Fruit fly (Drosophila melanogaster) whole organism, prepupa: Measurements from ENCODE around the gene CG8641.

ENCODE experiments used
- CG10631 ChIP-seq: fragments of 200-800 bp; sonication (Bioruptor generic); optimal IDR thresholded peaks from 2 replicates; lab custom pipeline; 2016; ENCODE audit warnings: missing biosample characterization, missing genetic modification characterization
- CG10669 ChIP-seq: fragments of 200-800 bp; sonication (Bioruptor generic); optimal IDR thresholded peaks from 3 replicates; lab custom pipeline; 2018; ENCODE audit warnings: missing biosample characterization, mild to moderate bottlenecking, missing genetic modification characterization, moderate library complexity
- CG11294 ChIP-seq: fragments of 200-800 bp; sonication (Bioruptor generic); IDR thresholded peaks from 2 replicates; pipeline ENCODE4 v1.3.6; 2022; ENCODE audit warnings: missing biosample characterization, missing genetic modification characterization
- CG11762 ChIP-seq: fragments of 200-800 bp; sonication (Bioruptor generic); optimal IDR thresholded peaks from 3 replicates; lab custom pipeline; 2016; ENCODE audit warnings: missing biosample characterization, missing genetic modification characterization; ENCODE audit not compliant: insufficient read depth
- CG11902 ChIP-seq: fragments of 200-800 bp; sonication (Bioruptor generic); optimal IDR thresholded peaks from 3 replicates; lab custom pipeline; 2016; ENCODE audit warnings: missing biosample characterization, missing genetic modification characterization
- CG15336 ChIP-seq: fragments of 200-800 bp; sonication (Bioruptor generic); IDR thresholded peaks from 2 replicates; pipeline ENCODE4 v1.3.6; 2022; ENCODE audit warnings: missing biosample characterization, missing genetic modification characterization
- CG16779 ChIP-seq: fragments of 200-800 bp; sonication (Bioruptor generic); optimal IDR thresholded peaks from 3 replicates; lab custom pipeline; 2017; ENCODE audit warnings: missing biosample characterization, mild to moderate bottlenecking, missing genetic modification characterization
- CG3032 ChIP-seq: fragments of 200-800 bp; optimal IDR thresholded peaks from 2 replicates; lab custom pipeline; 2019; ENCODE audit warnings: missing biosample characterization, mild to moderate bottlenecking, missing genetic modification characterization, moderate library complexity
- CG31627 ChIP-seq: fragments of 200-800 bp; sonication (Bioruptor generic); optimal IDR thresholded peaks from 3 replicates; lab custom pipeline; 2016; ENCODE audit warnings: missing biosample characterization, missing genetic modification characterization
- CG32006 ChIP-seq: fragments of 200-800 bp; sonication (Bioruptor generic); optimal IDR thresholded peaks from 3 replicates; lab custom pipeline; 2017; ENCODE audit warnings: missing biosample characterization, mild to moderate bottlenecking, missing genetic modification characterization
- CG34406 ChIP-seq: fragments of 200-800 bp; sonication (Bioruptor generic); optimal IDR thresholded peaks from 3 replicates; lab custom pipeline; 2016; ENCODE audit warnings: missing biosample characterization, missing genetic modification characterization
- CG3919 ChIP-seq: fragments of 200-800 bp; sonication (Bioruptor generic); optimal IDR thresholded peaks from 3 replicates; lab custom pipeline; 2016; ENCODE audit warnings: missing biosample characterization, missing genetic modification characterization
- CG4318 ChIP-seq: fragments of 200-800 bp; sonication (Bioruptor generic); optimal IDR thresholded peaks from 3 replicates; lab custom pipeline; 2017; ENCODE audit warnings: missing biosample characterization, mild to moderate bottlenecking, missing genetic modification characterization
- CG6163 ChIP-seq: fragments of 200-800 bp; sonication (Bioruptor generic); IDR thresholded peaks from 3 replicates; pipeline ENCODE4 v1.3.6; 2022; ENCODE audit warnings: missing biosample characterization, missing genetic modification characterization
- CG6276 ChIP-seq: fragments of 200-800 bp; sonication (Bioruptor generic); optimal IDR thresholded peaks from 2 replicates; lab custom pipeline; 2017; ENCODE audit warnings: missing biosample characterization, mild to moderate bottlenecking, missing genetic modification characterization
- CG6808 ChIP-seq: fragments of 200-800 bp; sonication (Bioruptor generic); optimal IDR thresholded peaks from 3 replicates; lab custom pipeline; 2017; ENCODE audit warnings: missing biosample characterization, missing genetic modification characterization, mild to moderate bottlenecking, moderate library complexity, missing genetic modification reagents
- CG6854 ChIP-seq: fragments of 200-800 bp; sonication (Bioruptor generic); optimal IDR thresholded peaks from 2 replicates; lab custom pipeline; 2017; ENCODE audit warnings: missing biosample characterization, mild to moderate bottlenecking, missing genetic modification characterization
- CG7368 ChIP-seq: fragments of 200-800 bp; sonication (Bioruptor generic); optimal IDR thresholded peaks from 3 replicates; lab custom pipeline; 2016; ENCODE audit warnings: missing biosample characterization, missing genetic modification characterization
- CG8119 ChIP-seq: fragments of 200-800 bp; sonication (Bioruptor generic); IDR thresholded peaks from 3 replicates; pipeline ENCODE4 v1.3.6; 2022; ENCODE audit warnings: missing biosample characterization, missing genetic modification characterization
- CG8319 ChIP-seq: fragments of 200-800 bp; sonication (Bioruptor generic); optimal IDR thresholded peaks from 3 replicates; lab custom pipeline; 2016; ENCODE audit warnings: missing biosample characterization, missing genetic modification characterization
- CG8632 ChIP-seq: fragments of 200-800 bp; sonication (Bioruptor generic); optimal IDR thresholded peaks from 3 replicates; lab custom pipeline; 2016; ENCODE audit warnings: missing biosample characterization, missing genetic modification characterization
- CG9139 ChIP-seq: fragments of 200-800 bp; sonication (Bioruptor generic); optimal IDR thresholded peaks from 3 replicates; lab custom pipeline; 2017; ENCODE audit warnings: missing biosample characterization, mild to moderate bottlenecking, missing genetic modification characterization
- Eip75B ChIP-seq: fragments of 200-800 bp; sonication (Bioruptor generic); optimal IDR thresholded peaks from 3 replicates; lab custom pipeline; 2016; ENCODE audit warnings: missing biosample characterization, missing genetic modification characterization
- Eip78C ChIP-seq: fragments of 200-800 bp; sonication (Bioruptor generic); peaks from one replicate; lab custom pipeline; 2016; ENCODE audit warnings: missing biosample characterization, missing genetic modification characterization
- Eip93F ChIP-seq: fragments of 200-800 bp; sonication (Bioruptor generic); optimal IDR thresholded peaks from 2 replicates; lab custom pipeline; 2016; ENCODE audit warnings: missing biosample characterization, mild to moderate bottlenecking, missing genetic modification characterization
- Ets21C ChIP-seq: fragments of 200-800 bp; sonication (Bioruptor generic); optimal IDR thresholded peaks from 3 replicates; lab custom pipeline; 2016; ENCODE audit warnings: missing biosample characterization, missing genetic modification characterization
- Ets96B ChIP-seq: fragments of 200-800 bp; optimal IDR thresholded peaks from 2 replicates; lab custom pipeline; 2019; ENCODE audit warnings: missing biosample characterization, mild to moderate bottlenecking, missing genetic modification characterization, moderate library complexity
- Gug ChIP-seq: fragments of 200-800 bp; sonication (Bioruptor generic); IDR thresholded peaks from 2 replicates; pipeline ENCODE4 v1.3.6; 2022; ENCODE audit warnings: missing biosample characterization, missing genetic modification characterization
- Hr38 ChIP-seq: sonication (Bioruptor generic); optimal IDR thresholded peaks from 2 replicates; lab custom pipeline; 2016; ENCODE audit warnings: missing biosample characterization, missing genetic modification characterization
- Hr39 ChIP-seq: fragments of 200-800 bp; sonication (Bioruptor generic); optimal IDR thresholded peaks from 2 replicates; lab custom pipeline; 2016; ENCODE audit warnings: missing biosample characterization, missing genetic modification characterization
- Hr4 ChIP-seq: fragments of 200-800 bp; sonication (Bioruptor generic); optimal IDR thresholded peaks from 3 replicates; lab custom pipeline; 2016; ENCODE audit warnings: missing biosample characterization, missing genetic modification characterization
- Lpt ChIP-seq: fragments of 200-800 bp; sonication (Bioruptor generic); optimal IDR thresholded peaks from 3 replicates; lab custom pipeline; 2016; ENCODE audit warnings: missing biosample characterization, missing genetic modification characterization
- Met ChIP-seq: fragments of 200-800 bp; sonication (Bioruptor generic); optimal IDR thresholded peaks from 3 replicates; lab custom pipeline; 2016; ENCODE audit warnings: missing biosample characterization, missing genetic modification characterization
- OdsH ChIP-seq: fragments of 200-800 bp; sonication (Bioruptor generic); optimal IDR thresholded peaks from 3 replicates; lab custom pipeline; 2016; ENCODE audit warnings: missing biosample characterization, missing genetic modification characterization
- Sox14 ChIP-seq: fragments of 200-800 bp; sonication (Bioruptor generic); optimal IDR thresholded peaks from 3 replicates; lab custom pipeline; 2016; ENCODE audit warnings: missing biosample characterization, missing genetic modification characterization
- Sox15 ChIP-seq: fragments of 200-800 bp; sonication (Bioruptor generic); optimal IDR thresholded peaks from 3 replicates; lab custom pipeline; 2016; ENCODE audit warnings: missing biosample characterization, missing genetic modification characterization
- achi ChIP-seq: fragments of 200-800 bp; sonication (Bioruptor generic); optimal IDR thresholded peaks from 3 replicates; lab custom pipeline; 2016; ENCODE audit warnings: missing biosample characterization, missing genetic modification characterization
- acj6 ChIP-seq: fragments of 200-800 bp; sonication (Bioruptor generic); optimal IDR thresholded peaks from 3 replicates; lab custom pipeline; 2016; ENCODE audit warnings: missing biosample characterization, missing genetic modification characterization
- dac ChIP-seq: fragments of 200-800 bp; sonication (Bioruptor generic); optimal IDR thresholded peaks from 2 replicates; lab custom pipeline; 2017; ENCODE audit warnings: missing biosample characterization, mild to moderate bottlenecking, missing genetic modification characterization
- dsx ChIP-seq: fragments of 200-800 bp; optimal IDR thresholded peaks from 3 replicates; lab custom pipeline; 2019; ENCODE audit warnings: missing biosample characterization, mild to moderate bottlenecking, missing genetic modification characterization, moderate library complexity; ENCODE audit not compliant: poor library complexity, severe bottlenecking
- eg ChIP-seq: fragments of 200-800 bp; sonication (Bioruptor generic); IDR thresholded peaks from 3 replicates; pipeline ENCODE4 v1.3.6; 2022; ENCODE audit warnings: missing biosample characterization, missing genetic modification characterization
- esn ChIP-seq: fragments of 200-800 bp; sonication (Bioruptor generic); optimal IDR thresholded peaks from 2 replicates; lab custom pipeline; 2016; ENCODE audit warnings: missing biosample characterization, mild to moderate bottlenecking, missing genetic modification characterization, moderate library complexity
- fd59A ChIP-seq: fragments of 200-800 bp; sonication (Bioruptor generic); optimal IDR thresholded peaks from 2 replicates; lab custom pipeline; 2017; ENCODE audit warnings: missing biosample characterization, mild to moderate bottlenecking, missing genetic modification characterization, missing genetic modification reagents
- fd85E ChIP-seq: fragments of 200-800 bp; sonication (Bioruptor generic); optimal IDR thresholded peaks from 3 replicates; lab custom pipeline; 2016; ENCODE audit warnings: missing biosample characterization, missing genetic modification characterization
- fkh ChIP-seq: fragments of 200-800 bp; sonication (Bioruptor generic); optimal IDR thresholded peaks from 3 replicates; lab custom pipeline; 2017; ENCODE audit warnings: missing biosample characterization, mild to moderate bottlenecking, missing genetic modification characterization, moderate library complexity
- lz ChIP-seq: fragments of 200-800 bp; sonication (Bioruptor generic); optimal IDR thresholded peaks from 3 replicates; lab custom pipeline; 2016; ENCODE audit warnings: missing biosample characterization, missing genetic modification characterization
- net ChIP-seq: fragments of 200-800 bp; sonication (Bioruptor generic); optimal IDR thresholded peaks from 3 replicates; lab custom pipeline; 2016; ENCODE audit warnings: missing biosample characterization, missing genetic modification characterization
- pdm3 ChIP-seq: fragments of 200-800 bp; sonication (Bioruptor generic); optimal IDR thresholded peaks from 3 replicates; lab custom pipeline; 2016; ENCODE audit warnings: missing biosample characterization, missing genetic modification characterization
- salr ChIP-seq, 2 experiments: fragments of 200-800 bp; sonication (Bioruptor generic); optimal IDR thresholded peaks; 3 replicates each; lab custom pipeline; 2016 to 2018; ENCODE audit warnings: missing biosample characterization in 2 of 2, missing genetic modification characterization in 2 of 2, mild to moderate bottlenecking in 1 of 2
- ss ChIP-seq, 2 experiments: fragments of 200-800 bp; sonication (Bioruptor generic); optimal IDR thresholded peaks; 2 replicates in 1 of 2; 3 replicates in 1 of 2; lab custom pipeline; 2017 to 2018; ENCODE audit warnings: mild to moderate bottlenecking in 2 of 2, missing biosample characterization in 2 of 2, missing genetic modification characterization in 2 of 2, moderate library complexity in 1 of 2
- svp ChIP-seq: fragments of 200-800 bp; sonication (Bioruptor generic); peaks from one replicate; lab custom pipeline; 2016; ENCODE audit warnings: missing biosample characterization, missing genetic modification characterization
- topi ChIP-seq: fragments of 200-800 bp; sonication (Bioruptor generic); optimal IDR thresholded peaks from 3 replicates; lab custom pipeline; 2016; ENCODE audit warnings: missing biosample characterization, missing genetic modification characterization
- vri ChIP-seq: fragments of 200-800 bp; sonication (Bioruptor generic); optimal IDR thresholded peaks from 3 replicates; lab custom pipeline; 2016; ENCODE audit warnings: missing biosample characterization, mild to moderate bottlenecking, missing genetic modification characterization

Gene CG8641

DNA sequence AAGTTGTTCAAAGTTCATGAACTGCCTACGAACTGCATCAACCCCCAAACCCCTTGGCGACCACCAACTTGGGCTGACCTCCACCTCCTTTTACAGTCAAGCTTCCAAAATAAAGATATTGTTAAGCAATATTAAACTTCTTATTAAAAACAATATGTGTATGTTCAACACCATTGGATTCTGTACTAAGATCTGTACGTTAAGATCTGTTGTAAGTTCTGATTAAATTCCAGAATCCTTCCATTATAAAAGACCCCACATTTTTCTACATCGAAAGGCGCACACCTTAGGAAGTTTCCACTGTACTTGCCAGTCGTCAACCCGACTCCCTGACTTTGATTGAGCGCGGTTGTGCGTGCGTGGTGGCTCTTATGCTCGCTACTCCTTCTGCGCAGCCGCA is 35.7 kb upstream of the CG8641 start:
- TF ChIP-seq Hr38 (GFP tag; lab: Kevin White, UChicago) (no peak), lz (GFP tag; lab: Kevin White, UChicago) (peak; percentile 50), topi (GFP tag; lab: Kevin White, UChicago) (peak; percentile 68), CG6854 (GFP tag; lab: Kevin White, UChicago) (no peak), CG4318 (GFP tag; lab: Kevin White, UChicago) (no peak), Met (GFP tag; lab: Kevin White, UChicago) (peak; percentile 75), CG9139 (peak; percentile 13), pdm3 (GFP tag; lab: Kevin White, UChicago) (peak; percentile 56), CG6163 (GFP tag; lab: Robert Waterston, UW) (no peak), Sox14 (GFP tag; lab: Kevin White, UChicago) (peak; percentile 55), Lpt (GFP tag; lab: Kevin White, UChicago) (no peak), CG10631 (GFP tag; lab: Kevin White, UChicago) (peak; percentile 43), CG7368 (GFP tag; lab: Kevin White, UChicago) (peak; percentile 45), CG31627 (GFP tag; lab: Kevin White, UChicago) (peak; percentile 49), CG16779 (tag; lab: Kevin White, UChicago) (no peak), Eip75B (GFP tag; lab: Kevin White, UChicago) (peak; percentile 62), acj6 (GFP tag; lab: Kevin White, UChicago) (peak; percentile 41), CG10669 (GFP tag; lab: Kevin White, UChicago) (peak; percentile 57), ss (GFP tag; optimal IDR thresholded peaks at IDR 0.05; lab: Kevin White, UChicago) (peak; percentile 73 to 84), Sox15 (GFP tag; lab: Kevin White, UChicago) (no peak), Ets96B (tag; lab: Kevin White, UChicago) (peak; percentile 64), CG8119 (GFP tag; lab: Robert Waterston, UW) (no peak; the same call in 2 of the 3 replicates), svp (GFP tag; lab: Kevin White, UChicago) (peak; percentile 93), CG11762 (GFP tag; lab: Kevin White, UChicago) (no peak), CG3919 (GFP tag; lab: Kevin White, UChicago) (peak; percentile 53), esn (GFP tag; lab: Kevin White, UChicago) (no peak), dsx (GFP tag; lab: Kevin White, UChicago) (peak; percentile 69), Gug (GFP tag; lab: Robert Waterston, UW) (no peak), CG11902 (GFP tag; lab: Kevin White, UChicago) (peak; percentile 26), fd59A (GFP tag; lab: Kevin White, UChicago) (peak; percentile 55), CG6276 (GFP tag; lab: Kevin White, UChicago) (no peak), CG8319 (peak; percentile 12), Hr39 (peak; percentile 56), net (GFP tag; lab: Kevin White, UChicago) (peak; percentile 9), fd85E (GFP tag; lab: Kevin White, UChicago) (no peak), CG6808 (GFP tag; lab: Kevin White, UChicago) (peak; percentile 71), Ets21C (GFP tag; lab: Kevin White, UChicago) (peak; percentile 24), dac (GFP tag; lab: Kevin White, UChicago) (no peak), Hr4 (GFP tag; lab: Kevin White, UChicago) (peak; percentile 16), OdsH (GFP tag; lab: Kevin White, UChicago) (peak; percentile 17), eg (GFP tag; lab: Robert Waterston, UW) (no peak), CG15336 (GFP tag; lab: Robert Waterston, UW) (0 out of 2 replicates have a peak, but pooled peaks have one; percentile 31), achi (GFP tag; lab: Kevin White, UChicago) (peak; percentile 60), CG8632 (peak; percentile 40), Eip93F (GFP tag; lab: Kevin White, UChicago) (no peak), CG32006 (peak; percentile 37), Eip78C (GFP tag; lab: Kevin White, UChicago) (peak; percentile 86), CG3032 (tag; lab: Kevin White, UChicago) (peak; percentile 64), CG11294 (no peak), fkh (no peak), CG34406 (GFP tag; lab: Kevin White, UChicago) (peak; percentile 52), vri (GFP tag; lab: Kevin White, UChicago) (peak; percentile 4), salr (GFP tag; optimal IDR thresholded peaks at IDR 0.05; lab: Kevin White, UChicago) (no peak)
